Fruit fly (Drosophila melanogaster) whole organism, embryonic: Measurements from ENCODE around the gene flw.

Experiments used
- Abd-B ChIP-seq: fragments of 200-800 bp; sonication (Bioruptor generic); optimal IDR thresholded peaks from 2 replicates; lab custom pipeline; 2018; ENCODE audit warnings: missing biosample characterization, mild to moderate bottlenecking, missing genetic modification characterization, moderate library complexity
- Bgb ChIP-seq: fragments of 200-800 bp; sonication (Bioruptor generic); IDR thresholded peaks from 2 replicates; pipeline ENCODE4 v1.3.6; 2022; ENCODE audit warnings: missing biosample characterization, missing genetic modification characterization; ENCODE audit not compliant: partially characterized antibody
- CG10209 ChIP-seq: fragments of 200-800 bp; sonication (Bioruptor generic); optimal IDR thresholded peaks from 3 replicates; lab custom pipeline; 2017; ENCODE audit warnings: missing biosample characterization, mild to moderate bottlenecking, missing genetic modification characterization, missing genetic modification reagents
- CG11398 ChIP-seq: fragments of 200-800 bp; sonication (Bioruptor generic); optimal IDR thresholded peaks from 2 replicates; lab custom pipeline; 2016; ENCODE audit warnings: missing biosample characterization, missing genetic modification characterization
- CG12744 ChIP-seq: fragments of 200-800 bp; sonication (Bioruptor generic); optimal IDR thresholded peaks from 2 replicates; lab custom pipeline; 2016; ENCODE audit warnings: missing biosample characterization, missing genetic modification characterization
- CG14710 ChIP-seq: fragments of 200-800 bp; sonication (Bioruptor generic); optimal IDR thresholded peaks from 3 replicates; lab custom pipeline; 2019; ENCODE audit warnings: missing biosample characterization, mild to moderate bottlenecking, missing genetic modification characterization, moderate library complexity
- CG1647 ChIP-seq: fragments of 200-800 bp; sonication (Bioruptor generic); optimal IDR thresholded peaks from 3 replicates; lab custom pipeline; 2016; ENCODE audit warnings: missing biosample characterization, missing genetic modification characterization
- CG32532 ChIP-seq: fragments of 200-800 bp; sonication (Bioruptor generic); IDR thresholded peaks from 2 replicates; pipeline ENCODE4 v1.3.6; 2022; ENCODE audit warnings: missing biosample characterization, missing genetic modification characterization
- CG32767 ChIP-seq: fragments of 200-800 bp; sonication (Bioruptor generic); IDR thresholded peaks from 2 replicates; pipeline ENCODE4 v1.3.6; 2022; ENCODE audit warnings: missing biosample characterization, missing genetic modification characterization
- CG33213 ChIP-seq: fragments of 200-800 bp; sonication (Bioruptor generic); optimal IDR thresholded peaks from 3 replicates; lab custom pipeline; 2016; ENCODE audit warnings: missing biosample characterization, missing genetic modification characterization
- CG3838 ChIP-seq: fragments of 200-800 bp; sonication (Bioruptor generic); optimal IDR thresholded peaks from 3 replicates; lab custom pipeline; 2016; ENCODE audit warnings: missing biosample characterization, missing genetic modification characterization
- CG4360 ChIP-seq: fragments of 200-800 bp; sonication (Bioruptor generic); IDR thresholded peaks from 2 replicates; pipeline ENCODE4 v1.3.6; 2022; ENCODE audit warnings: missing biosample characterization, missing genetic modification characterization
- CG4820 ChIP-seq: fragments of 200-800 bp; sonication (Bioruptor generic); optimal IDR thresholded peaks from 3 replicates; lab custom pipeline; 2016; ENCODE audit warnings: missing biosample characterization, missing genetic modification characterization
- CG7987 ChIP-seq: fragments of 200-800 bp; sonication (Bioruptor generic); optimal IDR thresholded peaks from 2 replicates; lab custom pipeline; 2018; ENCODE audit warnings: missing biosample characterization, mild to moderate bottlenecking, missing genetic modification characterization, moderate library complexity
- CG8944 ChIP-seq: fragments of 200-800 bp; sonication (Bioruptor generic); optimal IDR thresholded peaks from 3 replicates; lab custom pipeline; 2016; ENCODE audit warnings: missing biosample characterization, missing genetic modification characterization
- CG9609 ChIP-seq: fragments of 200-800 bp; sonication (Bioruptor generic); optimal IDR thresholded peaks from 3 replicates; lab custom pipeline; 2016; ENCODE audit warnings: missing biosample characterization, missing genetic modification characterization
- CHES-1-like ChIP-seq: fragments of 200-800 bp; sonication (Bioruptor generic); optimal IDR thresholded peaks from 2 replicates; lab custom pipeline; 2016; ENCODE audit warnings: missing biosample characterization, missing genetic modification characterization
- Dref ChIP-seq: fragments of 200-800 bp; sonication (Bioruptor generic); IDR thresholded peaks from 2 replicates; pipeline ENCODE4 v1.3.6; 2022; ENCODE audit warnings: missing biosample characterization, missing genetic modification characterization
- Ets97D ChIP-seq: fragments of 200-800 bp; sonication (Bioruptor generic); optimal IDR thresholded peaks from 3 replicates; lab custom pipeline; 2016; ENCODE audit warnings: missing biosample characterization, missing genetic modification characterization
- Fer3 ChIP-seq: fragments of 200-800 bp; sonication (Bioruptor generic); optimal IDR thresholded peaks from 2 replicates; lab custom pipeline; 2018; ENCODE audit warnings: missing biosample characterization, mild to moderate bottlenecking, missing genetic modification characterization, moderate library complexity
- Kr ChIP-seq: fragments of 200-800 bp; sonication (Bioruptor generic); optimal IDR thresholded peaks from 2 replicates; lab custom pipeline; 2017; ENCODE audit warnings: missing biosample characterization, mild to moderate bottlenecking, missing genetic modification characterization
- Max ChIP-seq: fragments of 200-800 bp; sonication (Bioruptor generic); optimal IDR thresholded peaks from 2 replicates; lab custom pipeline; 2016; ENCODE audit warnings: missing biosample characterization, mild to moderate bottlenecking, missing genetic modification characterization
- Med ChIP-seq: fragments of 200-800 bp; sonication (Bioruptor generic); peaks from one replicate; lab custom pipeline; 2016; ENCODE audit warnings: missing biosample characterization, missing genetic modification characterization, mild to moderate bottlenecking, inconsistent platforms, moderate library complexity
- Pdp1 ChIP-seq, 2 experiments: fragments of 200-800 bp; sonication (Bioruptor generic); optimal IDR thresholded peaks; 3 replicates each; lab custom pipeline; 2016; ENCODE audit warnings: missing biosample characterization in 2 of 2, missing genetic modification characterization in 2 of 2, mild to moderate bottlenecking in 1 of 2, moderate library complexity in 1 of 2
- Sox100B ChIP-seq: fragments of 200-800 bp; sonication (Bioruptor generic); optimal IDR thresholded peaks from 3 replicates; lab custom pipeline; 2018; ENCODE audit warnings: missing biosample characterization, mild to moderate bottlenecking, missing genetic modification characterization
- Taf1 ChIP-seq: fragments of 200-800 bp; sonication (Bioruptor generic); IDR thresholded peaks from 2 replicates; pipeline ENCODE4 v1.3.6; 2022; ENCODE audit warnings: missing biosample characterization, missing genetic modification characterization
- Tbp ChIP-seq: fragments of >200 bp; optimal IDR thresholded peaks from 2 replicates; lab custom pipeline; 2018; ENCODE audit warnings: missing biosample characterization, missing genetic modification characterization
- Xbp1 ChIP-seq: fragments of 200-800 bp; sonication (Bioruptor generic); optimal IDR thresholded peaks from 3 replicates; lab custom pipeline; 2016; ENCODE audit warnings: missing biosample characterization, mild to moderate bottlenecking, missing genetic modification characterization
- YL-1 ChIP-seq: fragments of 200-800 bp; sonication (Bioruptor generic); optimal IDR thresholded peaks from 3 replicates; lab custom pipeline; 2017; ENCODE audit warnings: missing biosample characterization, mild to moderate bottlenecking, missing genetic modification characterization
- az2 ChIP-seq: fragments of 200-800 bp; sonication (Bioruptor generic); optimal IDR thresholded peaks from 3 replicates; lab custom pipeline; 2016; ENCODE audit warnings: missing biosample characterization, missing genetic modification characterization
- bsh ChIP-seq, 2 experiments: fragments of 200-800 bp; sonication (Bioruptor generic); optimal IDR thresholded peaks; 2 replicates each; lab custom pipeline; 2017 to 2018; ENCODE audit warnings: mild to moderate bottlenecking in 2 of 2, missing biosample characterization in 2 of 2, missing genetic modification characterization in 2 of 2, moderate library complexity in 1 of 2
- cato ChIP-seq: fragments of 200-800 bp; sonication (Bioruptor generic); optimal IDR thresholded peaks from 2 replicates; lab custom pipeline; 2016; ENCODE audit warnings: missing biosample characterization, missing genetic modification characterization, borderline replicate concordance
- chif ChIP-seq, 2 experiments: fragments of 200-800 bp; sonication (Bioruptor generic); optimal IDR thresholded peaks; 3 replicates each; lab custom pipeline; 2016; ENCODE audit warnings: missing biosample characterization in 2 of 2, missing genetic modification characterization in 2 of 2
- cwo ChIP-seq: fragments of 200-800 bp; sonication (Bioruptor generic); optimal IDR thresholded peaks from 3 replicates; lab custom pipeline; 2017; ENCODE audit warnings: missing biosample characterization, missing genetic modification characterization, mild to moderate bottlenecking, moderate library complexity, missing genetic modification reagents
- dati ChIP-seq: fragments of 200-800 bp; sonication (Bioruptor generic); IDR thresholded peaks from 2 replicates; pipeline ENCODE4 v1.3.6; 2022; ENCODE audit warnings: missing biosample characterization, missing genetic modification characterization
- eyg ChIP-seq: fragments of 200-800 bp; sonication (Bioruptor generic); optimal IDR thresholded peaks from 3 replicates; lab custom pipeline; 2016; ENCODE audit warnings: missing biosample characterization, missing genetic modification characterization
- knrl ChIP-seq: fragments of 200-800 bp; sonication (Bioruptor generic); IDR thresholded peaks from 3 replicates; pipeline ENCODE4 v1.3.6; 2022; ENCODE audit warnings: missing biosample characterization, missing genetic modification characterization; ENCODE audit not compliant: partially characterized antibody
- nmo ChIP-seq: fragments of 200-800 bp; sonication (Bioruptor generic); optimal IDR thresholded peaks from 2 replicates; lab custom pipeline; 2018; ENCODE audit warnings: missing biosample characterization, mild to moderate bottlenecking, missing genetic modification characterization, moderate library complexity
- pfk ChIP-seq: fragments of 200-800 bp; sonication (Bioruptor generic); optimal IDR thresholded peaks from 2 replicates; lab custom pipeline; 2018; ENCODE audit warnings: missing biosample characterization, mild to moderate bottlenecking, missing genetic modification characterization, moderate library complexity
- pum ChIP-seq: fragments of 200-800 bp; sonication (Bioruptor generic); optimal IDR thresholded peaks from 2 replicates; lab custom pipeline; 2016; ENCODE audit warnings: missing biosample characterization, missing genetic modification characterization
- sens-2 ChIP-seq: fragments of 200-800 bp; sonication (Bioruptor generic); IDR thresholded peaks from 2 replicates; pipeline ENCODE4 v1.3.6; 2022; ENCODE audit warnings: missing biosample characterization, missing genetic modification characterization
- stc ChIP-seq: fragments of 200-800 bp; sonication (Bioruptor generic); IDR thresholded peaks from 2 replicates; pipeline ENCODE4 v1.3.6; 2022; ENCODE audit warnings: missing biosample characterization, missing genetic modification characterization
- tap ChIP-seq: fragments of 200-800 bp; optimal IDR thresholded peaks from 3 replicates; lab custom pipeline; 2019; ENCODE audit warnings: missing biosample characterization, mild to moderate bottlenecking, missing genetic modification characterization, moderate library complexity
- tin ChIP-seq: fragments of 200-800 bp; sonication (Bioruptor generic); optimal IDR thresholded peaks from 3 replicates; lab custom pipeline; 2016; ENCODE audit warnings: missing biosample characterization, missing genetic modification characterization
- twi ChIP-seq: fragments of 200-800 bp; optimal IDR thresholded peaks from 2 replicates; lab custom pipeline; 2019; ENCODE audit warnings: missing biosample characterization, mild to moderate bottlenecking, missing genetic modification characterization, moderate library complexity
- vfl ChIP-seq: fragments of 200-800 bp; sonication (Bioruptor generic); optimal IDR thresholded peaks from 2 replicates; lab custom pipeline; 2016; ENCODE audit warnings: missing biosample characterization, missing genetic modification characterization

flw gene

dm6 chrX:10347979-10348692, 37.6 kb upstream of the flw start (continued):
- TF ChIP-seq CG3838 (no peak), CG7987 (GFP tag; lab: Kevin White, UChicago) (peak; percentile 85), Sox100B (GFP tag; lab: Kevin White, UChicago) (no peak), Taf1 (GFP tag; lab: Robert Waterston, UW) (no peak), Fer3 (tag; lab: Kevin White, UChicago) (no peak), CG1647 (GFP tag; lab: Kevin White, UChicago) (no peak), CG32532 (GFP tag; lab: Robert Waterston, UW) (peak; percentile 13; the same call in 1 of the 2 replicates), Kr (no peak), CG14710 (tag; lab: Kevin White, UChicago) (no peak), CG33213 (peak; percentile 0), knrl (GFP tag; lab: Robert Waterston, UW) (peak; percentile 31; the same call in 1 of the 3 replicates), Abd-B (GFP tag; lab: Kevin White, UChicago) (no peak), eyg (GFP tag; lab: Kevin White, UChicago) (no peak), Ets97D (GFP tag; lab: Kevin White, UChicago) (no peak), twi (tag; lab: Kevin White, UChicago) (no peak), tap (tag; lab: Kevin White, UChicago) (no peak), pum (GFP tag; lab: Kevin White, UChicago) (peak; percentile 2), dati (GFP tag; lab: Robert Waterston, UW) (no peak), Tbp (GFP tag; lab: Kevin White, UChicago) (no peak), cato (no peak), Bgb (peak; percentile 43; the same call in 1 of the 2 replicates), Med (GFP tag; lab: Kevin White, UChicago) (peak; percentile 83), chif (GFP tag; optimal IDR thresholded peaks at IDR 0.05; lab: Kevin White, UChicago) (no peak)

- no peak for TF ChIP-seq vfl (GFP tag; lab: Kevin White, UChicago)
- peak in 1 of 2 experiments; percentile 24 for TF ChIP-seq Pdp1 (GFP tag; optimal IDR thresholded peaks at IDR 0.05; lab: Kevin White, UChicago)
Observed at dm6 chrX:10362127-10362526, 23.6 kb upstream of the flw start.

dm6 chrX:10362557-10363366, 23.0 kb upstream of the flw start:
- no peak for TF ChIP-seq stc (GFP tag; lab: Robert Waterston, UW)
- TF ChIP-seq nmo (GFP tag; lab: Kevin White, UChicago), result peak; percentile 52
- no peak for TF ChIP-seq CG12744
- peak; percentile 15 for TF ChIP-seq CHES-1-like (GFP tag; lab: Kevin White, UChicago)
- TF ChIP-seq CG8944 (GFP tag; lab: Kevin White, UChicago), result no peak
- no peak for TF ChIP-seq Max (GFP tag; lab: Kevin White, UChicago)
- peak; percentile 20 for TF ChIP-seq CG11398
- peak; percentile 20 for TF ChIP-seq CG4820
- peak; percentile 27 for TF ChIP-seq CG10209 (GFP tag; lab: Kevin White, UChicago)
- peak; percentile 41 for TF ChIP-seq Xbp1 (GFP tag; lab: Kevin White, UChicago)
- peak; percentile 9 for TF ChIP-seq tin
- TF ChIP-seq vfl (GFP tag; lab: Kevin White, UChicago), result no peak
- TF ChIP-seq pfk (GFP tag; lab: Kevin White, UChicago), result no peak
- no peak for TF ChIP-seq Dref
- no peak for TF ChIP-seq CG4360
- TF ChIP-seq bsh (GFP tag; optimal IDR thresholded peaks at IDR 0.05; lab: Kevin White, UChicago), result peak in 1 of 2 experiments; percentile 38
- no peak for TF ChIP-seq CG32767 (GFP tag; lab: Robert Waterston, UW)
- peak; percentile 35 for TF ChIP-seq az2 (GFP tag; lab: Kevin White, UChicago)
- TF ChIP-seq YL-1 (GFP tag; lab: Kevin White, UChicago), result no peak
- TF ChIP-seq sens-2 (GFP tag; lab: Robert Waterston, UW), result no peak
- TF ChIP-seq cwo, result peak; percentile 10
- no peak for TF ChIP-seq CG9609
